Fruit fly (Drosophila melanogaster): Measurements from ENCODE around the gene Acbp4.

DNA sequence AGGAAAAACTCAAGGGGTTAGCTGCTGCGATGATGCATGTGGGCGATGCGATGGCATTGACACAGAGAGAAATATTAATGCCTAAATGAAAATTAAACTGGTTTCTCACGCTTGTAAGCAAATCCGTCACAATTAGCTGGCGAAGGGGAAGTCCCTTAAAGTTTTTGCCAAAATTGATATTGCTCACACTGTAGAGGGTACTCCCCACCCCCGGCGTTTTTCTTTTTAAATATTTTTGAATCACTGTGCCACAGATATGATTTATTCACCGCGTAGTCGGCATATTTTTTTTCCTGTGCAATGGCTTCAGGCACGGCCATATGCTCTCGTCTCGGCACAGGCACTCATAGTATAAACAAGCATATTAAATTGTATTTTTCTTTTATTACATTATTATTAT, 40.7 kb downstream of the Acbp4 start:
- TF ChIP-seq svp (GFP tag), result no peak
- peak; percentile 19 for TF ChIP-seq Ets96B (tag; optimal IDR thresholded peaks at IDR 0.05)
- no peak for TF ChIP-seq CG16779 (tag; optimal IDR thresholded peaks at IDR 0.05)
- TF ChIP-seq CG6163 (GFP tag; IDR thresholded peaks at IDR 0.05), result no peak
- TF ChIP-seq CG3919 (GFP tag; optimal IDR thresholded peaks at IDR 0.05), result peak; percentile 27
- TF ChIP-seq Blimp-1 (GFP tag; optimal IDR thresholded peaks at IDR 0.05), result no peak
- TF ChIP-seq Met (GFP tag; optimal IDR thresholded peaks at IDR 0.05), result no peak
- peak; percentile 53 for TF ChIP-seq CG6808 (GFP tag; optimal IDR thresholded peaks at IDR 0.05)
- no peak for TF ChIP-seq CG8632 (GFP tag; optimal IDR thresholded peaks at IDR 0.05)
- no peak for TF ChIP-seq CG11762 (GFP tag; optimal IDR thresholded peaks at IDR 0.05; ENCODE audit: insufficient read depth)
